Worm (Caenorhabditis elegans): ENCODE results near the gene ZK669.3.
A peak's percentile ranks its signal among the peaks of the same experiment; 100 is the strongest.

The ZK669.3 gene

ce11 chrII:7940848-7941247 is at the start of gene ZK669.3:
ZK669.3 (plus strand) TSS chrII:7941148.
- no peak for TF ChIP-seq fkh-10 (GFP tag; optimal IDR thresholded peaks at IDR 0.05)
- no peak for TF ChIP-seq ceh-19 (GFP tag; optimal IDR thresholded peaks at IDR 0.05)
- TF ChIP-seq npax-4 (tag; optimal IDR thresholded peaks at IDR 0.05): no peak
- no peak for TF ChIP-seq pag-3 (tag; optimal IDR thresholded peaks at IDR 0.05; ENCODE audit: borderline replicate concordance)
- TF ChIP-seq hlh-8 (tag; optimal IDR thresholded peaks at IDR 0.05): no peak
- no peak for TF ChIP-seq ref-2 (tag; optimal IDR thresholded peaks at IDR 0.05)
- no peak for TF ChIP-seq ceh-14 (tag; optimal IDR thresholded peaks at IDR 0.05)
- TF ChIP-seq elt-4 (tag; optimal IDR thresholded peaks at IDR 0.05): no peak
- no peak for TF ChIP-seq pax-1 (tag; optimal IDR thresholded peaks at IDR 0.05)
- no peak for TF ChIP-seq nhr-11 (tag; optimal IDR thresholded peaks at IDR 0.05)
- TF ChIP-seq hlh-6 (tag; optimal IDR thresholded peaks at IDR 0.05): no peak
- no peak for TF ChIP-seq unc-55 (GFP tag; optimal IDR thresholded peaks at IDR 0.05)
- no peak for TF ChIP-seq ceh-18 (tag; optimal IDR thresholded peaks at IDR 0.05)
- TF ChIP-seq sdc-2 (tag; optimal IDR thresholded peaks at IDR 0.05): no peak

DNA sequence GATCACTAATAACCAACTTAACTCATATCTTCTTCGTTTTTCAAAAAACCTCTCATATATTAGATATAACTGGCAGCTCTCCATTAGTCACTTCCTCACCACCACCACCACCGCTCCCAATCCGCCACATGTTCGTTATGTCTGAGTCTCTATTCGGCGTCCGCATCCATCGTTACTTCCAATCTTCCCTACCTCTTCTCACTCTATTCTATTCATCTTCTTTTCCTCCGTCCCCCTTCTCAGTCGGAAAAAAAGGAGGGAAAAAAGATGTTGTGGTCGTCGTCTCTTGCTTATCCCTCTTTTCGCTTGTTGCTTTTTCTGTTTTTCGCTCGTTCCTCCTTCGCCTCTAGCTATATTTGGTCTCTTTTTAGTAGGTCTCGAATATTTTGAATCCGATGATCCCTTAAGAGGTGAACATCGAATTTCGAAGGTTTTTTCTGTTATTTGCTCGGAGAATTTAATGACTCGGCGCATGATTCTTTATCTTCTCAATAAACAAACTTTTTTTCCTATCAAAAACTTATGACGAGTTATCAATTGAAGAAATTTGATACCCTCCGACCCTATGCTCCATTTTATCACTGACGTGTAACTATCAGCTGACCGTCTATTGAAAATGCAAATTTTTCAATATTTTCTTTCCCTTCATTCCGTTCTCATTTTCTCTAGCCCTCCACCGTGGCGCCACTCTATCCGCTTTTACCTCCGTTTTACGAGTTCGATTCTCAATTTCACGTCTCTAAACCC is 48.9 kb upstream of the ZK669.3 start:
- TF ChIP-seq ahr-1 (tag; optimal IDR thresholded peaks at IDR 0.05) (no peak), hlh-15 (tag; optimal IDR thresholded peaks at IDR 0.05) (no peak), pat-9 (tag; optimal IDR thresholded peaks at IDR 0.05) (no peak), nfya-1 (tag; optimal IDR thresholded peaks at IDR 0.05) (peak; percentile 21), ceh-2 (tag; optimal IDR thresholded peaks at IDR 0.05) (no peak), pha-4 (tag; optimal IDR thresholded peaks at IDR 0.05) (no peak), ceh-9 (tag; optimal IDR thresholded peaks at IDR 0.05) (no peak), unc-42 (tag; optimal IDR thresholded peaks at IDR 0.05) (peak; percentile 42), ceh-34 (tag; optimal IDR thresholded peaks at IDR 0.05) (no peak), pros-1 (tag; optimal IDR thresholded peaks at IDR 0.05) (peak; percentile 55), pha-2 (tag; optimal IDR thresholded peaks at IDR 0.05) (no peak), pag-3 (tag; optimal IDR thresholded peaks at IDR 0.05; ENCODE audit: borderline replicate concordance) (no peak), sdc-2 (tag; optimal IDR thresholded peaks at IDR 0.05) (no peak), npax-4 (tag; optimal IDR thresholded peaks at IDR 0.05) (no peak), ttx-3 (tag; optimal IDR thresholded peaks at IDR 0.05) (no peak), ceh-24 (tag; optimal IDR thresholded peaks at IDR 0.05) (no peak), sox-4 (tag; optimal IDR thresholded peaks at IDR 0.05) (no peak), hlh-6 (tag; optimal IDR thresholded peaks at IDR 0.05) (no peak), ceh-45 (GFP tag; IDR thresholded peaks at IDR 0.05) (no peak), nhr-11 (tag; optimal IDR thresholded peaks at IDR 0.05) (no peak), eyg-1 (tag; optimal IDR thresholded peaks at IDR 0.05) (no peak), pax-1 (tag; optimal IDR thresholded peaks at IDR 0.05) (no peak), C08G9.2 (tag; optimal IDR thresholded peaks at IDR 0.05) (peak; percentile 23), lin-11 (tag; optimal IDR thresholded peaks at IDR 0.05) (no peak), F13H6.1 (tag; optimal IDR thresholded peaks at IDR 0.05) (no peak), elt-4 (tag; optimal IDR thresholded peaks at IDR 0.05) (no peak), ceh-18 (tag; optimal IDR thresholded peaks at IDR 0.05) (peak; percentile 38), unc-86 (tag; optimal IDR thresholded peaks at IDR 0.05) (no peak), dve-1 (tag; optimal IDR thresholded peaks at IDR 0.05) (no peak), gmeb-2 (tag; optimal IDR thresholded peaks at IDR 0.05) (no peak), madf-2 (tag; optimal IDR thresholded peaks at IDR 0.05) (no peak), fkh-10 (GFP tag; optimal IDR thresholded peaks at IDR 0.05) (no peak), fkh-6 (tag; optimal IDR thresholded peaks at IDR 0.05) (no peak), ceh-19 (GFP tag; optimal IDR thresholded peaks at IDR 0.05) (no peak), zip-5 (tag; optimal IDR thresholded peaks at IDR 0.05) (no peak), ceh-6 (GFP tag; optimal IDR thresholded peaks at IDR 0.05) (no peak), T23F11.4 (GFP tag; optimal IDR thresholded peaks at IDR 0.05) (no peak), lim-6 (tag; optimal IDR thresholded peaks at IDR 0.05) (no peak), ref-2 (tag; optimal IDR thresholded peaks at IDR 0.05) (no peak), hlh-13 (GFP tag; optimal IDR thresholded peaks at IDR 0.05) (no peak), ceh-31 (tag; optimal IDR thresholded peaks at IDR 0.05) (peak; percentile 57), fax-1 (tag; optimal IDR thresholded peaks at IDR 0.05) (no peak), ets-4 (tag; optimal IDR thresholded peaks at IDR 0.05) (no peak), ztf-16 (tag; optimal IDR thresholded peaks at IDR 0.05) (no peak), ama-1 (optimal IDR thresholded peaks at IDR 0.05) (no peak), tbx-7 (tag; optimal IDR thresholded peaks at IDR 0.05) (no peak), ceh-30 (tag; optimal IDR thresholded peaks at IDR 0.05) (no peak)

Measured in whole organism, late embryonic.